Worm (Caenorhabditis elegans) whole organism, midembryonic: ENCODE data around the gene plc-4.

Experiments
- flt-1 ChIP-seq: fragments of 200-800 bp; sonication (Bioruptor generic); IDR thresholded peaks from 2 replicates; pipeline ENCODE4 v1.3.6; 2022; ENCODE audit warnings: missing genetic modification characterization, missing compliant biosample characterization
- tab-1 ChIP-seq: fragments of 200-800 bp; sonication (Bioruptor generic); IDR thresholded peaks from 2 replicates; pipeline ENCODE4 v1.3.6; 2022; ENCODE audit warnings: missing genetic modification characterization, missing compliant biosample characterization

DNA sequence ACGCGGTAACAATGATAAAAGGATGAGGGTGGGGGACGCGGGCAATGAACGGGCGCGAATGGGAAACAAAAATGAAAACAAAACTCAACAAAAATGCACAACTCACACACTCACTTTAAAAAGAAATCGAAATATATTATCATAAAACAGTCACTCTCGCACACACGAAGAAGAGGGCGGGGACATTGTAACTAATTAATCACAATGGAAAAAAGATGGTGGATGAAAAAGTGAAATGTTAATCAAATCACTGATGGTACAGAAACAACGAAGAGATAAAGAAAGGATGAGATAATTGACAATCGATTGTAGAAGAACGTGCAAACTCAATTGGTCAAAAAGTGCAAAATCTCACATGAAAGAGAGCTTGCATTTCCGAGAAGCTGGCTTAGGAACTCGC lies 46.8 kb upstream of the plc-4 start:
- TF ChIP-seq tab-1 (GFP tag; lab: Robert Waterston, UW) (no peak), flt-1 (GFP tag; lab: Robert Waterston, UW) (no peak)
